Worm (Caenorhabditis elegans) whole organism, late embryonic: ENCODE measurements around the gene pho-13.

Experiments
- C08G9.2 ChIP-seq: sonication (generic microtip); optimal IDR thresholded peaks from 2 replicates; lab custom pipeline; 2016; ENCODE audit warnings: mild to moderate bottlenecking, missing genetic modification characterization, moderate library complexity, missing compliant biosample characterization
- C38D4.7 ChIP-seq: fragments of 200-800 bp; sonication (Bioruptor generic); optimal IDR thresholded peaks from 2 replicates; lab custom pipeline; 2018; ENCODE audit warnings: mild to moderate bottlenecking, missing genetic modification characterization, moderate library complexity, missing compliant biosample characterization
- T23F11.4 ChIP-seq: fragments of 200-800 bp; sonication (Bioruptor generic); optimal IDR thresholded peaks from 2 replicates; lab custom pipeline; 2018; ENCODE audit warnings: mild to moderate bottlenecking, missing genetic modification characterization, missing compliant biosample characterization
- ahr-1 ChIP-seq: sonication (generic microtip); optimal IDR thresholded peaks from 2 replicates; lab custom pipeline; 2016; ENCODE audit warnings: missing genetic modification characterization, missing compliant biosample characterization
- ama-1 ChIP-seq: fragments of 150-350 bp; optimal IDR thresholded peaks from 2 replicates; lab custom pipeline; 2014
- ceh-14 ChIP-seq: sonication (generic microtip); optimal IDR thresholded peaks from 2 replicates; lab custom pipeline; 2016; ENCODE audit warnings: missing genotype, missing genetic modification characterization, missing compliant biosample characterization
- ceh-2 ChIP-seq: sonication (generic microtip); optimal IDR thresholded peaks from 2 replicates; lab custom pipeline; 2016; ENCODE audit warnings: missing genotype, missing genetic modification characterization, missing compliant biosample characterization
- ceh-22 ChIP-seq: sonication (generic microtip); optimal IDR thresholded peaks from 2 replicates; lab custom pipeline; 2017; ENCODE audit warnings: missing biosample characterization, missing genetic modification characterization
- ceh-24 ChIP-seq: sonication (generic microtip); optimal IDR thresholded peaks from 2 replicates; lab custom pipeline; 2016; ENCODE audit warnings: mild to moderate bottlenecking, missing genetic modification characterization, missing compliant biosample characterization
- ceh-34 ChIP-seq: sonication (generic microtip); optimal IDR thresholded peaks from 2 replicates; lab custom pipeline; 2016; ENCODE audit warnings: mild to moderate bottlenecking, missing genetic modification characterization, missing compliant biosample characterization
- ceh-48 ChIP-seq: sonication (generic microtip); optimal IDR thresholded peaks from 2 replicates; lab custom pipeline; 2016; ENCODE audit warnings: missing genetic modification characterization, inconsistent platforms, missing compliant biosample characterization
- dve-1 ChIP-seq: sonication (generic microtip); optimal IDR thresholded peaks from 2 replicates; lab custom pipeline; 2017; ENCODE audit warnings: antibody characterized with exemption, mild to moderate bottlenecking, missing genetic modification characterization, missing compliant biosample characterization
- elt-2 ChIP-seq: sonication (generic microtip); optimal IDR thresholded peaks from 2 replicates; lab custom pipeline; 2016; ENCODE audit warnings: missing genetic modification reagents, missing genetic modification characterization, missing compliant biosample characterization
- elt-4 ChIP-seq: sonication (generic microtip); optimal IDR thresholded peaks from 2 replicates; lab custom pipeline; 2016; ENCODE audit warnings: missing genetic modification characterization, missing compliant biosample characterization
- eyg-1 ChIP-seq: sonication (generic microtip); optimal IDR thresholded peaks from 2 replicates; lab custom pipeline; 2016; ENCODE audit warnings: missing genotype, missing genetic modification characterization, missing compliant biosample characterization
- fkh-10 ChIP-seq: fragments of 150-350 bp; optimal IDR thresholded peaks from 2 replicates; lab custom pipeline; 2014; ENCODE audit warnings: missing biosample characterization, missing genetic modification reagents, missing genetic modification characterization
- hlh-15 ChIP-seq: sonication (generic microtip); optimal IDR thresholded peaks from 2 replicates; lab custom pipeline; 2016; ENCODE audit warnings: missing genetic modification characterization, missing compliant biosample characterization
- hlh-30 ChIP-seq: sonication (generic microtip); optimal IDR thresholded peaks from 2 replicates; lab custom pipeline; 2017; ENCODE audit warnings: antibody characterized with exemption, missing genetic modification characterization, missing compliant biosample characterization; ENCODE audit not compliant: insufficient read depth
- hlh-6 ChIP-seq: sonication (generic microtip); optimal IDR thresholded peaks from 2 replicates; lab custom pipeline; 2016; ENCODE audit warnings: missing genotype, missing genetic modification characterization, missing compliant biosample characterization
- lim-6 ChIP-seq: sonication (generic microtip); optimal IDR thresholded peaks from 2 replicates; lab custom pipeline; 2016; ENCODE audit warnings: missing genetic modification characterization, missing compliant biosample characterization
- madf-2 ChIP-seq: sonication (generic microtip); optimal IDR thresholded peaks from 2 replicates; lab custom pipeline; 2017; ENCODE audit warnings: missing genetic modification characterization, missing compliant biosample characterization
- mec-3 ChIP-seq: sonication (generic microtip); optimal IDR thresholded peaks from 2 replicates; lab custom pipeline; 2016; ENCODE audit warnings: borderline replicate concordance, missing genetic modification characterization, missing compliant biosample characterization
- odd-2 ChIP-seq: sonication (generic microtip); optimal IDR thresholded peaks from 2 replicates; lab custom pipeline; 2017; ENCODE audit warnings: antibody characterized with exemption, mild to moderate bottlenecking, missing genetic modification characterization, missing compliant biosample characterization
- pat-9 ChIP-seq: fragments of 200-800 bp; sonication (Bioruptor generic); optimal IDR thresholded peaks from 2 replicates; lab custom pipeline; 2018; ENCODE audit warnings: mild to moderate bottlenecking, missing genetic modification characterization, moderate library complexity, missing compliant biosample characterization
- pha-2 ChIP-seq: sonication (generic microtip); optimal IDR thresholded peaks from 2 replicates; lab custom pipeline; 2017; ENCODE audit warnings: mild to moderate bottlenecking, missing genetic modification characterization, missing compliant biosample characterization
- pha-4 ChIP-seq: fragments of 150-350 bp; optimal IDR thresholded peaks from 2 replicates; lab custom pipeline; 2018; ENCODE audit warnings: missing biosample characterization, missing genetic modification reagents, missing genetic modification characterization
- rnt-1 ChIP-seq: sonication (generic microtip); optimal IDR thresholded peaks from 2 replicates; lab custom pipeline; 2016; ENCODE audit warnings: missing genetic modification characterization, missing compliant biosample characterization
- sdc-2 ChIP-seq: sonication (generic microtip); optimal IDR thresholded peaks from 2 replicates; lab custom pipeline; 2016; ENCODE audit warnings: missing genotype, missing genetic modification characterization, missing compliant biosample characterization
- sox-2 ChIP-seq: fragments of 200-800 bp; sonication (Bioruptor generic); IDR thresholded peaks from 2 replicates; pipeline ENCODE4 v1.3.6; 2022; ENCODE audit warnings: missing genetic modification reagents, missing genetic modification characterization, missing compliant biosample characterization
- syd-9 ChIP-seq: sonication (generic microtip); optimal IDR thresholded peaks from 2 replicates; lab custom pipeline; 2016; ENCODE audit warnings: mild to moderate bottlenecking, missing genetic modification characterization, moderate library complexity, missing compliant biosample characterization
- tbx-2 ChIP-seq: sonication (generic microtip); optimal IDR thresholded peaks from 2 replicates; lab custom pipeline; 2016; ENCODE audit warnings: missing genetic modification characterization, missing compliant biosample characterization
- ttx-3 ChIP-seq: sonication (generic microtip); optimal IDR thresholded peaks from 2 replicates; lab custom pipeline; 2016; ENCODE audit warnings: missing genetic modification reagents, missing genetic modification characterization, missing compliant biosample characterization
- unc-3 ChIP-seq, 2 experiments: fragments of 200-800 bp in 1 of 2; sonication (Bioruptor generic) in 1 of 2; sonication (generic microtip) in 1 of 2; conservative IDR thresholded peaks in 1 of 2; optimal IDR thresholded peaks in 1 of 2; 2 replicates each; pipeline versions ENCODE4 v1.3.6 to Lab custom; 2016 to 2022; ENCODE audit warnings: missing compliant biosample characterization in 2 of 2, missing genetic modification characterization in 2 of 2, missing genetic modification reagents in 1 of 2
- unc-42 ChIP-seq: sonication (generic microtip); optimal IDR thresholded peaks from 2 replicates; lab custom pipeline; 2016; ENCODE audit warnings: missing genotype, missing genetic modification characterization, missing compliant biosample characterization
- unc-86 ChIP-seq: sonication (generic microtip); optimal IDR thresholded peaks from 2 replicates; lab custom pipeline; 2016; ENCODE audit warnings: missing genetic modification characterization, missing compliant biosample characterization
- zip-5 ChIP-seq: sonication (generic microtip); optimal IDR thresholded peaks from 2 replicates; lab custom pipeline; 2016; ENCODE audit warnings: missing genetic modification characterization, missing compliant biosample characterization
- ztf-16 ChIP-seq: sonication (generic microtip); optimal IDR thresholded peaks from 2 replicates; lab custom pipeline; 2017; ENCODE audit warnings: missing genetic modification characterization, missing compliant biosample characterization

pho-13 gene

ce11 chrII:8813659-8814058 lies 6.8 kb upstream of the pho-13 start:
- TF ChIP-seq lim-6 (tag; lab: Kevin White, UChicago) (no peak), ceh-48 (no peak), eyg-1 (tag; lab: Kevin White, UChicago) (no peak), pha-4 (tag; lab: Kevin White, UChicago) (no peak), odd-2 (tag; lab: Kevin White, UChicago) (no peak), ahr-1 (tag; lab: Kevin White, UChicago) (no peak), pat-9 (tag; lab: Kevin White, UChicago) (no peak), rnt-1 (tag; lab: Kevin White, UChicago) (no peak), unc-42 (tag; lab: Kevin White, UChicago) (no peak), C08G9.2 (tag; lab: Kevin White, UChicago) (no peak), C38D4.7 (GFP tag; lab: Kevin White, UChicago) (no peak), ceh-2 (tag; lab: Kevin White, UChicago) (no peak), fkh-10 (GFP tag; lab: Kevin White, UChicago) (no peak), madf-2 (tag; lab: Kevin White, UChicago) (no peak), T23F11.4 (GFP tag; lab: Kevin White, UChicago) (no peak)

ce11 chrII:8812346-8812745 lies 5.5 kb upstream of the pho-13 start:
- TF ChIP-seq ceh-34 (tag; lab: Kevin White, UChicago) (no peak), zip-5 (tag; lab: Kevin White, UChicago) (no peak), hlh-15 (no peak), hlh-30 (tag; lab: Kevin White, UChicago) (no peak), ama-1 (lab: Kevin White, UChicago) (no peak), ahr-1 (tag; lab: Kevin White, UChicago) (no peak), dve-1 (tag; lab: Kevin White, UChicago) (no peak), odd-2 (tag; lab: Kevin White, UChicago) (no peak), mec-3 (tag; lab: Kevin White, UChicago) (no peak), C08G9.2 (tag; lab: Kevin White, UChicago) (no peak), pat-9 (tag; lab: Kevin White, UChicago) (no peak), syd-9 (tag; lab: Kevin White, UChicago) (no peak), unc-42 (tag; lab: Kevin White, UChicago) (no peak), T23F11.4 (GFP tag; lab: Kevin White, UChicago) (no peak), sox-2 (no peak), tbx-2 (no peak), unc-3 (GFP tag; conservative IDR thresholded peaks at IDR 0.05; lab: Robert Waterston, UW) (no peak), unc-3 (tag; optimal IDR thresholded peaks at IDR 0.05; lab: Kevin White, UChicago) (no peak)

DNA sequence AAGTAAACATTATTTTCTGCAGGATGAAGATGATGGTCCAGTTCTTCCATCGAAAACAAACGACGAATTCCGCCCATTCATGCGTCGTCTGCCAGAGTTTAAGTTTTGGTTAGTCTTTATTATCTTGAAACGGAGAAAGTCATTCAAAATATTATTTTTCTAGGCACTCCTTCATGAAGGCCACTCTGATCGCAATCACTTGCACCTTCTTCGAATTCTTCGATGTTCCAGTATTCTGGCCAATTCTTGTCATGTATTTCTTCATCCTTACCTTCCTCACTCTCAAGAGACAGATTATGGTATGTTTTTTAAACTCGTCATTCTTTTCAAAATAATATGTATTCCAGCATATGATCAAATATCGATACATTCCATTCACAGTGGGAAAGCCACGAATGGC lies 5.0 kb upstream of the pho-13 start:
- TF ChIP-seq ceh-14 (tag; lab: Kevin White, UChicago) (no peak), ztf-16 (no peak), pat-9 (tag; lab: Kevin White, UChicago) (no peak), elt-4 (tag; lab: Kevin White, UChicago) (no peak), ttx-3 (tag; lab: Kevin White, UChicago) (no peak), pha-2 (tag; lab: Kevin White, UChicago) (no peak), ceh-24 (tag; lab: Kevin White, UChicago) (no peak), lim-6 (tag; lab: Kevin White, UChicago) (no peak), hlh-15 (no peak), hlh-6 (tag; lab: Kevin White, UChicago) (no peak), ama-1 (lab: Kevin White, UChicago) (no peak), elt-2 (tag; lab: Kevin White, UChicago) (no peak), sdc-2 (tag; lab: Kevin White, UChicago) (no peak), unc-86 (tag; lab: Kevin White, UChicago) (no peak), rnt-1 (tag; lab: Kevin White, UChicago) (no peak), T23F11.4 (GFP tag; lab: Kevin White, UChicago) (no peak), ceh-22 (tag; lab: Kevin White, UChicago) (no peak)
- TF ChIP-seq, all 69 proteins: peak for 0
